Worm (Caenorhabditis elegans): ENCODE measurements around the gene fbxa-80.

Gene fbxa-80

DNA sequence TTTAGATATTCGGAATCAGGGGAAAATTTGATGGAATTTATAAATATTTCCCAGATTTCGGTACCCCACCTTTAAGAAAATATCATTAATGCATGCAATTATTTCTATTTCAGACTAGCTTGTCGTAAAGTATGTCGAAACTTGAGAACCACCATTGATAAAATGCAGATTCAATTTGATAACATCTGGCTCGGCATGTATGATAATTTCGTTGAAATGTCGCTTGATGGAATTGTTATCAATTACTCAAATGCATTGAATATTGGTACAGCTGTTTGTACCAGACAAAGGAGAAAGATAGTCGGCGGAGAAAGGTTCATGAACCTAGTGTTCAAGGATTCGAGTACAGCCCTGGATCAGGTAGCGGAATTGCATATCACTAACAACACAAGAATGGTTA, 16.9 kb upstream of the fbxa-80 start, which contains the start of gene Y82E9BL.19:
TSS of gene Y82E9BL.19 (plus strand) at position 123 of the 400 bp plus-strand sequence.
- TF ChIP-seq ceh-83 (GFP tag; optimal IDR thresholded peaks at IDR 0.05): no peak
- no peak for TF ChIP-seq mep-1 (tag; optimal IDR thresholded peaks at IDR 0.05)
- no peak for TF ChIP-seq sptf-1 (tag; optimal IDR thresholded peaks at IDR 0.05)
- TF ChIP-seq ceh-39 (tag; optimal IDR thresholded peaks at IDR 0.05): no peak
- no peak for TF ChIP-seq lin-32 (GFP tag; optimal IDR thresholded peaks at IDR 0.05)
- TF ChIP-seq drap-1 (GFP tag; optimal IDR thresholded peaks at IDR 0.05): no peak
- TF ChIP-seq zip-8 (tag; optimal IDR thresholded peaks at IDR 0.05): no peak
- no peak for TF ChIP-seq unc-62 (GFP tag; optimal IDR thresholded peaks at IDR 0.05)
- no peak for TF ChIP-seq blmp-1 (tag; optimal IDR thresholded peaks at IDR 0.05)
- TF ChIP-seq unc-39 (tag; optimal IDR thresholded peaks at IDR 0.05): no peak
- no peak for TF ChIP-seq ces-1 (GFP tag; optimal IDR thresholded peaks at IDR 0.05)
- TF ChIP-seq bed-3 (GFP tag; optimal IDR thresholded peaks at IDR 0.05): no peak
- no peak for TF ChIP-seq pha-4 (tag; optimal IDR thresholded peaks at IDR 0.05)
- TF ChIP-seq ztf-11 (tag; optimal IDR thresholded peaks at IDR 0.05): no peak
- TF ChIP-seq ham-2 (GFP tag; optimal IDR thresholded peaks at IDR 0.05): no peak
- no peak for TF ChIP-seq nhr-237 (tag; optimal IDR thresholded peaks at IDR 0.05)
- TF ChIP-seq lsy-2 (tag; optimal IDR thresholded peaks at IDR 0.05): no peak

DNA sequence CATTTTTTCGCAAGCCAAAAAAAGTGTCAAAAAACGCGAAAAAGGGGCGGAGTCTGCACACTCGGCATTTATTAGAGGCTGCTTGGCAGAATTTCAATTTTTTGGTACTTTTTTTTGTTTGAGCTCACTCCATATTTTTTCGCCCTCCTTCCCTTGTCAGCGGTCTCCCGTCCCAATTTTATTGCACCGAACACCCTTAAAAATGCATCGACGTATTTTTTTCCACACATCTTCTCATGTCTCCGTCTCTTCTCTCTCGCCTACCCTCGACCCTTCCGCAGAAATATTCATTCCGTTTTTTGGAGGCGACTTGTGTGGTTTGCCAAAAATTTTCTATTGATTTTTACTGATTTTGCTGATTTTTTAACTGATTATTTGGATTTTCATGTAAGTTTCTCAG, 11.5 kb upstream of the fbxa-80 start, which contains the start of gene Y82E9BL.18:
TSS of gene Y82E9BL.18 (plus strand) at position 301 of the 400 bp plus-strand sequence.
- TF ChIP-seq bed-3 (GFP tag; optimal IDR thresholded peaks at IDR 0.05): no peak

DNA sequence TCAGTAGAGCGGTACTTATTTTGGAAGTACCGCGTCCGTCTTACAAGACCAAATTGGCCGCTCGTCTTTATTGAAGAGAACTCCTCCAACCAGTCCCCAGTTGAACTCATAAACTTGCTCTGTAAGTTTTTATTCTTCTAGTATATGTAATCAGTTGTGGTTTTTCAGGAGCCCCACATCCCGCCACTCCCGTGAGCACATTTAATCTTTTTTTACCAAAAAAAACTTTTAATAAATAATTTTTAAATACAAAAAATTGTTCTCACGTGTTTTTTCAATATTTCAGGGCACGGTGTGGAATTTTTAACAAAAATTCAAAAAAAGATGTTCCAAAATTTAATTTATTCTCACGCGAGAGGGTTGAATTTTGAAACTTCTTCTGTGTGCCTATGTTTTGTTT, 9.5 kb upstream of the fbxa-80 start, which contains the start of gene fbxa-14:
TSS of gene fbxa-14 (minus strand) at position 101 of the 400 bp plus-strand sequence.
- TF ChIP-seq elt-1 (tag; optimal IDR thresholded peaks at IDR 0.05; ENCODE audit: borderline replicate concordance, insufficient read depth): no peak
- no peak for TF ChIP-seq zip-8 (tag; optimal IDR thresholded peaks at IDR 0.05)
- TF ChIP-seq snpc-4 (tag; optimal IDR thresholded peaks at IDR 0.05): no peak
- TF ChIP-seq cnd-1 (tag; optimal IDR thresholded peaks at IDR 0.05): no peak
- TF ChIP-seq tbx-8 (GFP tag; optimal IDR thresholded peaks at IDR 0.05): no peak
- TF ChIP-seq nhr-2 (tag; optimal IDR thresholded peaks at IDR 0.05): no peak
- TF ChIP-seq nhr-12 (tag; optimal IDR thresholded peaks at IDR 0.05): no peak
- TF ChIP-seq sem-2 (GFP tag; optimal IDR thresholded peaks at IDR 0.05): no peak
- TF ChIP-seq unc-39 (tag; optimal IDR thresholded peaks at IDR 0.05): no peak
- no peak for TF ChIP-seq ceh-39 (tag; optimal IDR thresholded peaks at IDR 0.05)
- no peak for TF ChIP-seq bed-3 (GFP tag; optimal IDR thresholded peaks at IDR 0.05)
- no peak for TF ChIP-seq ces-1 (GFP tag; optimal IDR thresholded peaks at IDR 0.05)
- TF ChIP-seq ceh-43 (GFP tag; optimal IDR thresholded peaks at IDR 0.05): no peak
- TF ChIP-seq nhr-28 (tag; optimal IDR thresholded peaks at IDR 0.05): no peak
- no peak for TF ChIP-seq lsy-2 (tag; optimal IDR thresholded peaks at IDR 0.05)
- TF ChIP-seq sptf-1 (tag; optimal IDR thresholded peaks at IDR 0.05): no peak
- TF ChIP-seq unc-62 (GFP tag; optimal IDR thresholded peaks at IDR 0.05): no peak

DNA sequence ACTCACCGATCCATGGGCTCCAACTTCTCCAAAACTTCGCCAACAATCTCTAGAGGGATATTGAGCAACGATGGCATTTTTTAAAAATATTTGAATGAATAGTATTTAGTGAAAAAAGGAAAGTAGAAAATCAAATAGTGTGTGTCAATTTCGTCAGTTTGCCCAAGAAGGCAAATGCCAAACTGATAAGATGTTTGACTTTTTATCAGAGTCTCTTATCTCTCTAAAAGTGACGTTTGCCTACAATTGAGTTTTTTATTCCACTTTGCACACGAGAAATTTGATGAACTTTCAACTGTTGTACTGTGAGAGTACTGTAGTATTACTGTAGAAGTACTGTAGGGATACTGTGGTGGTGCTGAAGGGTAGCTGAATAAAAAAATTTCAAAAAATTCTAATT, 8.5 kb upstream of the fbxa-80 start:
- TF ChIP-seq unc-39 (tag; optimal IDR thresholded peaks at IDR 0.05) (no peak), sem-2 (GFP tag; optimal IDR thresholded peaks at IDR 0.05) (no peak), ceh-83 (GFP tag; optimal IDR thresholded peaks at IDR 0.05) (no peak), cnd-1 (tag; optimal IDR thresholded peaks at IDR 0.05) (no peak), nhr-237 (tag; optimal IDR thresholded peaks at IDR 0.05) (no peak), ceh-43 (GFP tag; optimal IDR thresholded peaks at IDR 0.05) (no peak), sptf-1 (tag; optimal IDR thresholded peaks at IDR 0.05) (no peak), mls-2 (tag; optimal IDR thresholded peaks at IDR 0.05) (no peak), elt-3 (tag; optimal IDR thresholded peaks at IDR 0.05) (no peak), pha-4 (tag; optimal IDR thresholded peaks at IDR 0.05) (no peak), zip-8 (tag; optimal IDR thresholded peaks at IDR 0.05) (no peak), mep-1 (tag; optimal IDR thresholded peaks at IDR 0.05) (no peak), snpc-4 (tag; optimal IDR thresholded peaks at IDR 0.05) (no peak), elt-1 (tag; optimal IDR thresholded peaks at IDR 0.05; ENCODE audit: borderline replicate concordance, insufficient read depth) (no peak), lsy-2 (tag; optimal IDR thresholded peaks at IDR 0.05) (no peak), unc-120 (tag; optimal IDR thresholded peaks at IDR 0.05; ENCODE audit: poor library complexity, severe bottlenecking) (no peak), lin-13 (tag; optimal IDR thresholded peaks at IDR 0.05) (no peak), ham-2 (GFP tag; optimal IDR thresholded peaks at IDR 0.05) (no peak), flh-1 (GFP tag; optimal IDR thresholded peaks at IDR 0.05) (no peak), tbx-8 (GFP tag; optimal IDR thresholded peaks at IDR 0.05) (no peak)

DNA sequence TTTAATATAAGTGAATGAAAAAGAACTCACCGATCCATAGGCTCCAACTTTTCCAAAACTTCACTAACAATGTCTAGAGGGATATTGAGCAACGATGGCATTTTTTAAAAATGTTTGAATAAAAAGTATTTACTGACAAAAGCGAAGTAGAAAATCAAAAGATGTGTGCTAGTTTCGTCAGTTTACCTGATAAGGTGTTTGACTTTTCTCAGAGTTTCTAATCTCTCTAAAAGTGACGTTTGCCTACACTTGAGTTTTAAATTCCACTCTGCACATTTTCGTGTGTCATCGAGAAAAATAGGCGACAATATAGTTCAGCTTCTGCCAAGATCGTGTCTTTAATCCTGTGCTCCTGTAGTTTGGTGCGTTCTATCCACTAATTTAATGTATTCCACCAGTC, 6.6 kb upstream of the fbxa-80 start, which contains the start of gene fbxa-15:
TSS of gene fbxa-15 (minus strand) at position 101 of the 400 bp plus-strand sequence.
- TF ChIP-seq unc-62 (GFP tag; optimal IDR thresholded peaks at IDR 0.05) (no peak), nhr-237 (tag; optimal IDR thresholded peaks at IDR 0.05) (no peak), ceh-39 (tag; optimal IDR thresholded peaks at IDR 0.05) (no peak), snpc-4 (tag; optimal IDR thresholded peaks at IDR 0.05) (no peak), bed-3 (GFP tag; optimal IDR thresholded peaks at IDR 0.05) (no peak), tbx-8 (GFP tag; optimal IDR thresholded peaks at IDR 0.05) (no peak), ceh-83 (GFP tag; optimal IDR thresholded peaks at IDR 0.05) (no peak), nhr-28 (tag; optimal IDR thresholded peaks at IDR 0.05) (no peak), pha-4 (tag; optimal IDR thresholded peaks at IDR 0.05) (no peak), mls-2 (tag; optimal IDR thresholded peaks at IDR 0.05) (no peak), sem-2 (GFP tag; optimal IDR thresholded peaks at IDR 0.05) (no peak), sptf-1 (tag; optimal IDR thresholded peaks at IDR 0.05) (no peak), zip-8 (tag; optimal IDR thresholded peaks at IDR 0.05) (no peak), unc-120 (tag; optimal IDR thresholded peaks at IDR 0.05; ENCODE audit: poor library complexity, severe bottlenecking) (no peak), M03D4.4 (tag; optimal IDR thresholded peaks at IDR 0.05) (no peak)

All from whole organism, mixed stage, embryonic.